Worm (Caenorhabditis elegans): ENCODE data around the gene epic-3.

The epic-3 gene

ce11 chrIV:1739366-1740104 is 15.4 kb upstream of the epic-3 start (continued):
- TF ChIP-seq Y5F2A.4 (GFP tag; optimal IDR thresholded peaks at IDR 0.05) = no peak
- TF ChIP-seq ztf-11 (tag; optimal IDR thresholded peaks at IDR 0.05) = no peak
- no peak for TF ChIP-seq lsy-2 (tag; optimal IDR thresholded peaks at IDR 0.05)
- peak; percentile 40 for TF ChIP-seq mes-2 (tag; optimal IDR thresholded peaks at IDR 0.05; ENCODE audit: poor library complexity, severe bottlenecking)
- no peak for TF ChIP-seq nhr-41 (GFP tag; IDR thresholded peaks at IDR 0.05)
- no peak for TF ChIP-seq spr-1 (tag; optimal IDR thresholded peaks at IDR 0.05)
- TF ChIP-seq nhr-11 (tag; optimal IDR thresholded peaks at IDR 0.05) = no peak
- no peak for TF ChIP-seq zfp-2 (tag; optimal IDR thresholded peaks at IDR 0.05)
- TF ChIP-seq Y75B8A.6 (GFP tag; IDR thresholded peaks at IDR 0.05) = no peak
- no peak for TF ChIP-seq F44E2.7 (GFP tag; IDR thresholded peaks at IDR 0.05)
- TF ChIP-seq ceh-82 (tag; optimal IDR thresholded peaks at IDR 0.05) = no peak
- no peak for TF ChIP-seq dmd-8 (GFP tag; IDR thresholded peaks at IDR 0.05)
- TF ChIP-seq vab-7 (GFP tag; IDR thresholded peaks at IDR 0.05) = no peak
- TF ChIP-seq saeg-2 (GFP tag; IDR thresholded peaks at IDR 0.05) = no peak
- no peak for TF ChIP-seq fos-1 (tag; optimal IDR thresholded peaks at IDR 0.05)
- peak; percentile 16 for TF ChIP-seq pqm-1 (tag; optimal IDR thresholded peaks at IDR 0.05)
- TF ChIP-seq zfp-3 (GFP tag; conservative IDR thresholded peaks at IDR 0.05) = no peak
- TF ChIP-seq unc-62 (GFP tag; optimal IDR thresholded peaks at IDR 0.05 in 1 of 2) = peak in 1 of 2 experiments; percentile 77
- no peak for TF ChIP-seq unc-62 (tag; optimal IDR thresholded peaks at IDR 0.05)
- TF ChIP-seq aly-2 (tag; optimal IDR thresholded peaks at IDR 0.05) = no peak
- TF ChIP-seq dve-1 (tag; optimal IDR thresholded peaks at IDR 0.05; ENCODE audit: insufficient read depth) = peak; percentile 42
- TF ChIP-seq duxl-1 (tag; optimal IDR thresholded peaks at IDR 0.05; ENCODE audit: poor library complexity) = no peak
- peak; percentile 3 for TF ChIP-seq dpl-1 (GFP tag; optimal IDR thresholded peaks at IDR 0.05)
- TF ChIP-seq gei-8 (GFP tag; optimal IDR thresholded peaks at IDR 0.05) = no peak
- no peak for TF ChIP-seq ceh-20 (GFP tag; IDR thresholded peaks at IDR 0.05)
- TF ChIP-seq ceh-32 (tag; optimal IDR thresholded peaks at IDR 0.05; ENCODE audit: poor library complexity) = no peak
- no peak for TF ChIP-seq zip-11 (GFP tag; IDR thresholded peaks at IDR 0.05)
- TF ChIP-seq lin-29 (GFP tag; IDR thresholded peaks at IDR 0.05) = no peak
- TF ChIP-seq ces-1 (GFP tag; optimal IDR thresholded peaks at IDR 0.05) = no peak
- TF ChIP-seq zag-1 (tag; optimal IDR thresholded peaks at IDR 0.05) = no peak
- peak; percentile 27 to 40 for TF ChIP-seq mdl-1 (tag; optimal IDR thresholded peaks at IDR 0.05)
- TF ChIP-seq daf-16 (GFP tag; optimal IDR thresholded peaks at IDR 0.05) = no peak
- peak; percentile 38 for TF ChIP-seq daf-16 (tag; optimal IDR thresholded peaks at IDR 0.05)
- no peak for TF ChIP-seq sdz-12 (GFP tag; optimal IDR thresholded peaks at IDR 0.05)
- no peak for TF ChIP-seq unc-130 (GFP tag; optimal IDR thresholded peaks at IDR 0.05)
- TF ChIP-seq spr-3 (GFP tag; optimal IDR thresholded peaks at IDR 0.05) = no peak
- TF ChIP-seq lin-38 (GFP tag; IDR thresholded peaks at IDR 0.05) = peak; percentile 59
- no peak for TF ChIP-seq nhr-42 (GFP tag; IDR thresholded peaks at IDR 0.05)
- no peak for TF ChIP-seq tra-1 (GFP tag; IDR thresholded peaks at IDR 0.05)
- no peak for TF ChIP-seq ZK546.5 (tag; optimal IDR thresholded peaks at IDR 0.05)
- TF ChIP-seq mxl-3 (GFP tag; optimal IDR thresholded peaks at IDR 0.05) = peak; percentile 61
- TF ChIP-seq ceh-28 (tag; optimal IDR thresholded peaks at IDR 0.05) = no peak
- TF ChIP-seq ceh-62 (tag; optimal IDR thresholded peaks at IDR 0.05) = no peak
- TF ChIP-seq T26A8.4 (GFP tag; IDR thresholded peaks at IDR 0.05) = no peak
- TF ChIP-seq snpc-1.2 (GFP tag; IDR thresholded peaks at IDR 0.05) = no peak
- TF ChIP-seq mxl-2 (GFP tag; conservative IDR thresholded peaks at IDR 0.05) = no peak
- no peak for TF ChIP-seq fkh-10 (GFP tag; optimal IDR thresholded peaks at IDR 0.05)
- no peak for TF ChIP-seq lir-3 (tag; optimal IDR thresholded peaks at IDR 0.05)
- TF ChIP-seq lim-7 (GFP tag; IDR thresholded peaks at IDR 0.05) = no peak
- TF ChIP-seq nhr-77 (tag; optimal IDR thresholded peaks at IDR 0.05) = no peak
- TF ChIP-seq nhr-237 (tag; optimal IDR thresholded peaks at IDR 0.05) = no peak
- no peak for TF ChIP-seq nhr-10 (tag; optimal IDR thresholded peaks at IDR 0.05)
